Worm (Caenorhabditis elegans) whole organism, young adult: ENCODE data around the gene acbp-4.

ENCODE experiments used
- T07F8.4 ChIP-seq: sonication (generic microtip); optimal IDR thresholded peaks from 2 replicates; lab custom pipeline; 2016; ENCODE audit warnings: mild to moderate bottlenecking, missing genetic modification characterization, moderate library complexity, missing compliant biosample characterization
- ama-1 ChIP-seq, 3 experiments: fragments of 150-350 bp in 1 of 3; sonication (generic microtip) in 2 of 3; optimal IDR thresholded peaks; 2 replicates each; lab custom pipeline; 2014 to 2018; ENCODE audit warnings: missing biosample characterization in 2 of 3, missing genetic modification characterization in 2 of 3, missing genetic modification reagents in 2 of 3
- egl-44 ChIP-seq: fragments of 200-800 bp; sonication (Bioruptor generic); IDR thresholded peaks from 2 replicates; pipeline ENCODE4 v1.3.6; 2022; ENCODE audit warnings: missing genetic modification reagents, missing genetic modification characterization, missing compliant biosample characterization
- mes-4 ChIP-seq: sonication (generic microtip); optimal IDR thresholded peaks from 2 replicates; lab custom pipeline; 2016; ENCODE audit warnings: missing genotype, missing genetic modification characterization, missing compliant biosample characterization

DNA sequence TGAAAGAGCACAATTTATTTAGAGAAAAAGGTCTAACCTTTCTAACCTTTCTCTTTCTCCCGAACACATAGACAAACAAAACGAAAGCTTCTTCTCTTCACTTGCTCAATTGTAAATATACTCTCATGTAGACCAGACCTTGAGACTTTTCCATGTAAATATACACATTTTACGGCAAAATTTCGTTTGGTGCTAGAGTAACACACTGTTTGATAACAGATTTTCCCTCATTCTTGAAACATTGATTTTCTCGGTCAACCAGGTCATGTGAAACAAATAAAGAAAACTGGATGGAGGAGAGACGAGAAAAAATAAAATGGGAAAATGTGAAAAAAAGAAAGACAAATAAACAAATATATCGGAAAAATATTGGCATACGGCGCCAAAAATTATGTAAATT is 13.1 kb upstream of the acbp-4 start:
- no peak for TF ChIP-seq T07F8.4 (tag; lab: Kevin White, UChicago)
- no peak for TF ChIP-seq mes-4 (tag; lab: Kevin White, UChicago)
- TF ChIP-seq ama-1 (optimal IDR thresholded peaks at IDR 0.05; lab: Kevin White, UChicago) = no peak
- TF ChIP-seq ama-1 (GFP tag; optimal IDR thresholded peaks at IDR 0.05; lab: Kevin White, UChicago) = no peak
- no peak for TF ChIP-seq egl-44
